Worm (Caenorhabditis elegans): ENCODE data around the gene Y57G11C.31.

Y57G11C.31 gene

ce11 chrIV:14677095-14677633, at the start of gene Y57G11C.31:
Y57G11C.31 (plus strand) TSS chrIV:14677370.
- TF ChIP-seq nhr-28 (tag; optimal IDR thresholded peaks at IDR 0.05) = peak; percentile 26
- TF ChIP-seq aha-1 (tag) = peak; percentile 61
- TF ChIP-seq spr-3 (GFP tag; optimal IDR thresholded peaks at IDR 0.05) = no peak

ce11 chrIV:14631726-14632125, 45.4 kb upstream of the Y57G11C.31 start:
- no peak for TF ChIP-seq snpc-4 (tag; optimal IDR thresholded peaks at IDR 0.05)
- TF ChIP-seq mxl-3 (GFP tag; optimal IDR thresholded peaks at IDR 0.05) = no peak
- TF ChIP-seq php-3 (GFP tag; IDR thresholded peaks at IDR 0.05) = no peak
- TF ChIP-seq nhr-25 (tag; optimal IDR thresholded peaks at IDR 0.05; ENCODE audit: borderline replicate concordance, insufficient read depth) = no peak
- TF ChIP-seq cey-2 (tag; optimal IDR thresholded peaks at IDR 0.05; ENCODE audit: borderline replicate concordance, insufficient read depth) = no peak
- no peak for TF ChIP-seq T26A8.4 (GFP tag; IDR thresholded peaks at IDR 0.05)
- TF ChIP-seq attf-4 (tag; optimal IDR thresholded peaks at IDR 0.05) = no peak
- TF ChIP-seq nhr-11 (tag; optimal IDR thresholded peaks at IDR 0.05) = no peak
- no peak for TF ChIP-seq zfp-2 (tag; optimal IDR thresholded peaks at IDR 0.05)
- TF ChIP-seq mes-2 (tag; optimal IDR thresholded peaks at IDR 0.05; ENCODE audit: poor library complexity, severe bottlenecking) = no peak
- no peak for TF ChIP-seq Y105C5A.15 (GFP tag; IDR thresholded peaks at IDR 0.05)
- no peak for TF ChIP-seq madf-9 (GFP tag; conservative IDR thresholded peaks at IDR 0.05)
- TF ChIP-seq duxl-1 (tag; optimal IDR thresholded peaks at IDR 0.05; ENCODE audit: poor library complexity) = no peak
- no peak for TF ChIP-seq lim-7 (GFP tag; IDR thresholded peaks at IDR 0.05)
- TF ChIP-seq tra-1 (GFP tag; IDR thresholded peaks at IDR 0.05) = no peak
- TF ChIP-seq lin-38 (GFP tag; IDR thresholded peaks at IDR 0.05) = no peak
- TF ChIP-seq pqm-1 (tag; optimal IDR thresholded peaks at IDR 0.05) = no peak
- TF ChIP-seq ceh-28 (tag; optimal IDR thresholded peaks at IDR 0.05) = no peak

- TF ChIP-seq aha-1 (tag) = no peak
- TF ChIP-seq mxl-3 (GFP tag; optimal IDR thresholded peaks at IDR 0.05) = no peak
- TF ChIP-seq nhr-237 (tag; optimal IDR thresholded peaks at IDR 0.05) = no peak
- TF ChIP-seq hmg-1.1 (GFP tag; IDR thresholded peaks at IDR 0.05) = no peak
- no peak for TF ChIP-seq dmd-9 (GFP tag; IDR thresholded peaks at IDR 0.05)
- no peak for TF ChIP-seq daf-8 (GFP tag; IDR thresholded peaks at IDR 0.05)
- TF ChIP-seq dve-1 (tag; optimal IDR thresholded peaks at IDR 0.05; ENCODE audit: insufficient read depth) = no peak
- no peak for TF ChIP-seq zfp-2 (tag; optimal IDR thresholded peaks at IDR 0.05)
- no peak for TF ChIP-seq lin-39 (tag; optimal IDR thresholded peaks at IDR 0.05)
- TF ChIP-seq daf-16 (GFP tag; optimal IDR thresholded peaks at IDR 0.05) = no peak
- TF ChIP-seq daf-16 (tag; optimal IDR thresholded peaks at IDR 0.05) = no peak
- TF ChIP-seq unc-130 (GFP tag; optimal IDR thresholded peaks at IDR 0.05) = no peak
- no peak for TF ChIP-seq unc-62 (GFP tag; optimal IDR thresholded peaks at IDR 0.05 in 1 of 2)
- TF ChIP-seq unc-62 (tag; optimal IDR thresholded peaks at IDR 0.05) = no peak
- TF ChIP-seq pha-4 (GFP tag; IDR thresholded peaks at IDR 0.05) = no peak
- no peak for TF ChIP-seq pha-4 (tag; optimal IDR thresholded peaks at IDR 0.05)
- no peak for TF ChIP-seq nhr-25 (tag; optimal IDR thresholded peaks at IDR 0.05; ENCODE audit: borderline replicate concordance, insufficient read depth)
- TF ChIP-seq hlh-11 (tag; optimal IDR thresholded peaks at IDR 0.05) = no peak
- TF ChIP-seq sdz-12 (GFP tag; optimal IDR thresholded peaks at IDR 0.05) = no peak
- no peak for TF ChIP-seq nhr-28 (tag; optimal IDR thresholded peaks at IDR 0.05)
- TF ChIP-seq F49E8.2 (tag; optimal IDR thresholded peaks at IDR 0.05; ENCODE audit: borderline replicate concordance) = no peak
Measured at ce11 chrIV:14632799-14633198, 44.4 kb upstream of the Y57G11C.31 start, which contains the start of gene irld-4. irld-4 (plus strand) TSS chrIV:14633099.

ce11 chrIV:14634826-14635225, 42.3 kb upstream of the Y57G11C.31 start, which contains the start of gene ule-2:
ule-2 (plus strand) TSS chrIV:14635126.
- TF ChIP-seq aha-1 (tag) (peak; percentile 51), zag-1 (tag; optimal IDR thresholded peaks at IDR 0.05) (no peak)
